Worm (Caenorhabditis elegans): ENCODE data around the gene nop-1.

- TF ChIP-seq nhr-25 (tag; optimal IDR thresholded peaks at IDR 0.05): no peak
- no peak for TF ChIP-seq nhr-237 (tag; optimal IDR thresholded peaks at IDR 0.05)
- no peak for TF ChIP-seq F13H6.1 (tag; optimal IDR thresholded peaks at IDR 0.05)
- TF ChIP-seq blmp-1 (tag; optimal IDR thresholded peaks at IDR 0.05; ENCODE audit: insufficient read depth): no peak
Observed at ce11 chrIII:5936992-5937391, 21.5 kb upstream of the nop-1 start, which contains the start of gene EGAP1.1.

Measured in whole organism, L2 larva.